Worm (Caenorhabditis elegans) whole organism, late embryonic: ENCODE data around the gene ZK1320.9.

Experiments
- ceh-24 ChIP-seq: sonication (generic microtip); optimal IDR thresholded peaks from 2 replicates; lab custom pipeline; 2016; ENCODE audit warnings: mild to moderate bottlenecking, missing genetic modification characterization, missing compliant biosample characterization
- elt-2 ChIP-seq: sonication (generic microtip); optimal IDR thresholded peaks from 2 replicates; lab custom pipeline; 2016; ENCODE audit warnings: missing genetic modification reagents, missing genetic modification characterization, missing compliant biosample characterization
- lin-11 ChIP-seq: fragments of 200-800 bp; sonication (Bioruptor generic); optimal IDR thresholded peaks from 2 replicates; lab custom pipeline; 2018; ENCODE audit warnings: mild to moderate bottlenecking, missing genetic modification characterization, missing compliant biosample characterization
- pag-3 ChIP-seq: sonication (generic microtip); optimal IDR thresholded peaks from 2 replicates; lab custom pipeline; 2016; ENCODE audit warnings: missing compliant biosample characterization, missing genetic modification characterization, borderline replicate concordance
- pha-4 ChIP-seq: fragments of 150-350 bp; optimal IDR thresholded peaks from 2 replicates; lab custom pipeline; 2018; ENCODE audit warnings: missing biosample characterization, missing genetic modification reagents, missing genetic modification characterization
- tbx-2 ChIP-seq: sonication (generic microtip); optimal IDR thresholded peaks from 2 replicates; lab custom pipeline; 2016; ENCODE audit warnings: missing genetic modification characterization, missing compliant biosample characterization
- zip-5 ChIP-seq: sonication (generic microtip); optimal IDR thresholded peaks from 2 replicates; lab custom pipeline; 2016; ENCODE audit warnings: missing genetic modification characterization, missing compliant biosample characterization

ce11 chrII:9684175-9684574 lies 2.3 kb downstream of the ZK1320.9 start:
- no peak for TF ChIP-seq ceh-24
- TF ChIP-seq zip-5 (tag; lab: Kevin White, UChicago) = no peak
- TF ChIP-seq pha-4 (tag; lab: Kevin White, UChicago) = no peak
- TF ChIP-seq tbx-2 (tag; lab: Kevin White, UChicago) = no peak
- TF ChIP-seq elt-2 (tag; lab: Kevin White, UChicago) = no peak
- TF ChIP-seq pag-3 (tag; lab: Kevin White, UChicago) = no peak
- no peak for TF ChIP-seq lin-11 (tag; lab: Kevin White, UChicago)
